Fruit fly (Drosophila melanogaster) whole organism, wandering third instar larva: Measurements from ENCODE around the gene Abp1.

Source experiments
- Abd-B ChIP-seq: fragments of >200 bp; optimal IDR thresholded peaks from 2 replicates; lab custom pipeline; 2017; ENCODE audit warnings: missing biosample characterization, missing genetic modification characterization
- CG32264 ChIP-seq: fragments of 200-800 bp; sonication (Bioruptor generic); optimal IDR thresholded peaks from 2 replicates; lab custom pipeline; 2016; ENCODE audit warnings: missing biosample characterization, missing genetic modification characterization
- CG9705 ChIP-seq: fragments of 200-800 bp; sonication (Bioruptor generic); optimal IDR thresholded peaks from 2 replicates; lab custom pipeline; 2018; ENCODE audit warnings: missing biosample characterization, mild to moderate bottlenecking, missing genetic modification characterization
- CrebA ChIP-seq: fragments of 200-800 bp; sonication (Bioruptor generic); optimal IDR thresholded peaks from 2 replicates; lab custom pipeline; 2016; ENCODE audit warnings: missing biosample characterization, mild to moderate bottlenecking, missing genetic modification characterization, borderline replicate concordance
- Dfd ChIP-seq: fragments of >200 bp; optimal IDR thresholded peaks from 2 replicates; lab custom pipeline; 2017; ENCODE audit warnings: missing biosample characterization, missing genetic modification characterization
- Dif ChIP-seq: fragments of 200-275, 200-300 bp; sonication (Bioruptor generic); optimal IDR thresholded peaks from 2 replicates; lab custom pipeline; 2018; ENCODE audit warnings: missing biosample characterization, missing genetic modification characterization; ENCODE audit not compliant: partially characterized antibody
- GATAd ChIP-seq: sonication (Bioruptor generic); optimal IDR thresholded peaks from 2 replicates; lab custom pipeline; 2016; ENCODE audit warnings: missing biosample characterization, missing genetic modification characterization
- HLH106 ChIP-seq: fragments of 200-800 bp; optimal IDR thresholded peaks from 3 replicates; lab custom pipeline; 2019; ENCODE audit warnings: missing biosample characterization, mild to moderate bottlenecking, missing genetic modification characterization, moderate library complexity
- Hnf4 ChIP-seq: fragments of 200-800 bp; sonication (Bioruptor generic); optimal IDR thresholded peaks from 2 replicates; lab custom pipeline; 2016; ENCODE audit warnings: missing biosample characterization, mild to moderate bottlenecking, missing genetic modification characterization
- Hr78 ChIP-seq: fragments of >200 bp; optimal IDR thresholded peaks from 2 replicates; lab custom pipeline; 2017; ENCODE audit warnings: missing biosample characterization, missing genetic modification characterization
- Hr83 ChIP-seq: fragments of 200-300 bp; sonication (Bioruptor generic); optimal IDR thresholded peaks from 2 replicates; lab custom pipeline; 2016; ENCODE audit warnings: missing biosample characterization, mild to moderate bottlenecking, missing genetic modification characterization, moderate library complexity; ENCODE audit not compliant: poor library complexity, severe bottlenecking
- Jra ChIP-seq: sonication (Bioruptor generic); optimal IDR thresholded peaks from 2 replicates; lab custom pipeline; 2016; ENCODE audit warnings: missing biosample characterization, missing genetic modification characterization
- Mio ChIP-seq: sonication (Bioruptor generic); optimal IDR thresholded peaks from 2 replicates; lab custom pipeline; 2016; ENCODE audit warnings: missing biosample characterization, missing genetic modification characterization
- Myc ChIP-seq: fragments of >200 bp; optimal IDR thresholded peaks from 2 replicates; lab custom pipeline; 2017
- N ChIP-seq: fragments of >200 bp; optimal IDR thresholded peaks from 2 replicates; lab custom pipeline; 2018; ENCODE audit warnings: missing biosample characterization, missing external identifiers, missing genetic modification characterization
- OdsH ChIP-seq: fragments of 200-800 bp; sonication (Bioruptor generic); optimal IDR thresholded peaks from 2 replicates; lab custom pipeline; 2016; ENCODE audit warnings: missing biosample characterization, mild to moderate bottlenecking, missing genetic modification characterization
- Rel ChIP-seq, 2 experiments: fragments of 200-800 bp; sonication (Bioruptor generic) in 1 of 2; optimal IDR thresholded peaks; 2 replicates in 1 of 2; 3 replicates in 1 of 2; lab custom pipeline; 2016 to 2019; ENCODE audit warnings: mild to moderate bottlenecking in 2 of 2, missing biosample characterization in 2 of 2, missing genetic modification characterization in 2 of 2, moderate library complexity in 1 of 2
- Sp1 ChIP-seq: fragments of 200-800 bp; sonication (Bioruptor generic); optimal IDR thresholded peaks from 3 replicates; lab custom pipeline; 2019; ENCODE audit warnings: missing biosample characterization, mild to moderate bottlenecking, missing genetic modification characterization, moderate library complexity
- Vsx2 ChIP-seq: fragments of 200-300, 225-300 bp; sonication (Bioruptor generic); optimal IDR thresholded peaks from 2 replicates; lab custom pipeline; 2018; ENCODE audit warnings: missing biosample characterization, missing genetic modification characterization; ENCODE audit not compliant: partially characterized antibody
- br ChIP-seq: fragments of 200-800 bp; sonication (Bioruptor generic); optimal IDR thresholded peaks from 2 replicates; lab custom pipeline; 2016; ENCODE audit warnings: missing biosample characterization, missing genetic modification characterization
- brk ChIP-seq: fragments of 200-800 bp; sonication (Bioruptor generic); optimal IDR thresholded peaks from 2 replicates; lab custom pipeline; 2016; ENCODE audit warnings: missing biosample characterization, mild to moderate bottlenecking, missing genetic modification characterization
- dl ChIP-seq, 2 experiments: fragments of 175-275, 200-275 bp in 1 of 2; fragments of 200-275 bp in 1 of 2; sonication (Bioruptor generic); optimal IDR thresholded peaks; lab custom pipeline; 2018; ENCODE audit warnings: mild to moderate bottlenecking in 2 of 2, missing biosample characterization in 2 of 2, missing genetic modification characterization in 2 of 2, moderate library complexity in 2 of 2; ENCODE audit not compliant: partially characterized antibody in 2 of 2, insufficient read depth in 1 of 2
- dmrt93B ChIP-seq: fragments of 200-800 bp; sonication (Bioruptor generic); optimal IDR thresholded peaks from 2 replicates; lab custom pipeline; 2018; ENCODE audit warnings: missing biosample characterization, mild to moderate bottlenecking, missing genetic modification characterization
- dsf ChIP-seq: sonication (Bioruptor generic); optimal IDR thresholded peaks from 2 replicates; lab custom pipeline; 2016; ENCODE audit warnings: missing biosample characterization, missing genetic modification characterization, borderline replicate concordance
- ey ChIP-seq: fragments of 200-800 bp; sonication (Bioruptor generic); optimal IDR thresholded peaks from 2 replicates; lab custom pipeline; 2016; ENCODE audit warnings: missing biosample characterization, missing genetic modification characterization
- foxo ChIP-seq, 2 experiments: fragments of 200-800 bp; sonication (Bioruptor generic); optimal IDR thresholded peaks; 2 replicates in 1 of 2; 3 replicates in 1 of 2; lab custom pipeline; 2016 to 2017; ENCODE audit warnings: missing biosample characterization in 2 of 2, missing genetic modification characterization in 2 of 2
- fru ChIP-seq: fragments of 200-800 bp; sonication (Bioruptor generic); optimal IDR thresholded peaks from 3 replicates; lab custom pipeline; 2016; ENCODE audit warnings: missing biosample characterization, mild to moderate bottlenecking, missing genetic modification characterization
- h ChIP-seq: fragments of 200-800 bp; sonication (Bioruptor generic); optimal IDR thresholded peaks from 3 replicates; lab custom pipeline; 2016; ENCODE audit warnings: missing biosample characterization, mild to moderate bottlenecking, missing genetic modification characterization
- jim ChIP-seq: fragments of 175-275, 200-325 bp; sonication (Bioruptor generic); optimal IDR thresholded peaks from 2 replicates; lab custom pipeline; 2016; ENCODE audit warnings: missing biosample characterization, mild to moderate bottlenecking, missing genetic modification characterization
- lola ChIP-seq: fragments of >200 bp; optimal IDR thresholded peaks from 2 replicates; lab custom pipeline; 2017; ENCODE audit warnings: missing biosample characterization, missing genetic modification characterization
- pan ChIP-seq: fragments of >200 bp; optimal IDR thresholded peaks from 2 replicates; lab custom pipeline; 2017
- psq ChIP-seq: fragments of 200-800 bp; sonication (Bioruptor generic); optimal IDR thresholded peaks from 3 replicates; lab custom pipeline; 2017; ENCODE audit warnings: missing biosample characterization, mild to moderate bottlenecking, missing genetic modification characterization, moderate library complexity
- rgr ChIP-seq: fragments of 200-800 bp; sonication (Bioruptor generic); optimal IDR thresholded peaks from 3 replicates; lab custom pipeline; 2016; ENCODE audit warnings: missing biosample characterization, mild to moderate bottlenecking, missing genetic modification characterization
- sage ChIP-seq: fragments of 200-800 bp; sonication (Bioruptor generic); optimal IDR thresholded peaks from 2 replicates; lab custom pipeline; 2016; ENCODE audit warnings: missing biosample characterization, mild to moderate bottlenecking, missing genetic modification characterization
- sv ChIP-seq: fragments of 200-800 bp; sonication (Bioruptor generic); optimal IDR thresholded peaks from 3 replicates; lab custom pipeline; 2016; ENCODE audit warnings: missing biosample characterization, missing genetic modification characterization
- tai ChIP-seq: sonication (Bioruptor generic); optimal IDR thresholded peaks from 2 replicates; lab custom pipeline; 2016; ENCODE audit warnings: missing biosample characterization, missing genetic modification characterization
- usp ChIP-seq: fragments of >200 bp; optimal IDR thresholded peaks from 2 replicates; lab custom pipeline; 2017; ENCODE audit warnings: missing biosample characterization, missing genetic modification characterization
- woc ChIP-seq: sonication (Bioruptor generic); optimal IDR thresholded peaks from 2 replicates; lab custom pipeline; 2016; ENCODE audit warnings: missing biosample characterization, mild to moderate bottlenecking, missing genetic modification characterization

Gene Abp1

DNA sequence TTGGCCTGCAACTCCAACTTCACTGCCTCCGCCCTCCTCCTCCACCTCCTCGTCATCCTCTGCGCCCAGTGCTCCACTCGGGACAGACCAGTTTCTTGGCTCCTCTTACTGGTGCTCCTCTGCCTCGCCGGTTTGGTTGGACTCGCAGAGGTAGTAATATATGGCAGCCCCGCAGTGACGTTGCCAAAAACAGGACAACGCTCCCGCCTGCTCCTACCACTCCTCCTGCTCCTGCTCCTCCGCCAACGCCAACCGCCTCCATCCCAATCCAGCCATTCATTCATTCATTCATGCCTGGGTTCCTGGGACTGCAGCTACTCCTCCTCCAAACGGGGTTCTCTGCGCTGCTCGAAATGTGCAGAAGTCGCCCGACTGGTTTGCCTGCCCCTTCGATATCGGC lies 13.5 kb upstream of the Abp1 start:
- no peak for TF ChIP-seq fru (GFP tag; lab: Kevin White, UChicago)
- TF ChIP-seq sage: no peak
- TF ChIP-seq h: no peak
- TF ChIP-seq lola (GFP tag; lab: Kevin White, UChicago): no peak
- no peak for TF ChIP-seq Rel (GFP tag; optimal IDR thresholded peaks at IDR 0.05; lab: Kevin White, UChicago)
- no peak for TF ChIP-seq Rel (tag; optimal IDR thresholded peaks at IDR 0.05; lab: Kevin White, UChicago)
- TF ChIP-seq dmrt93B (GFP tag; lab: Kevin White, UChicago): no peak
- no peak for TF ChIP-seq br
- TF ChIP-seq Dfd: no peak
- no peak for TF ChIP-seq OdsH (GFP tag; lab: Kevin White, UChicago)
- no peak for TF ChIP-seq dsf (GFP tag; lab: Kevin White, UChicago)
- no peak for TF ChIP-seq HLH106 (tag; lab: Kevin White, UChicago)
- TF ChIP-seq Jra (GFP tag; lab: Kevin White, UChicago): no peak
- TF ChIP-seq Hr78 (GFP tag; lab: Kevin White, UChicago): no peak
- peak; percentile 62 for TF ChIP-seq Dif (GFP tag; lab: Kevin White, UChicago)
- TF ChIP-seq Abd-B (GFP tag; lab: Kevin White, UChicago): no peak
- no peak for TF ChIP-seq N (GFP tag; lab: Kevin White, UChicago)
- TF ChIP-seq usp (GFP tag; lab: Kevin White, UChicago): no peak
- no peak for TF ChIP-seq Sp1 (GFP tag; lab: Kevin White, UChicago)
- no peak for TF ChIP-seq dl (GFP tag; optimal IDR thresholded peaks at IDR 0.05; lab: Kevin White, UChicago; ENCODE audit: insufficient read depth in 1 of 2, partially characterized antibody in 2 of 2)
- TF ChIP-seq tai (GFP tag; lab: Kevin White, UChicago): no peak
- no peak for TF ChIP-seq Myc
- TF ChIP-seq Vsx2 (GFP tag; lab: Kevin White, UChicago): peak; percentile 32
- TF ChIP-seq brk: no peak
- TF ChIP-seq Hr83 (GFP tag; lab: Kevin White, UChicago): peak; percentile 51
- TF ChIP-seq, all 38 proteins: peak for 3

DNA sequence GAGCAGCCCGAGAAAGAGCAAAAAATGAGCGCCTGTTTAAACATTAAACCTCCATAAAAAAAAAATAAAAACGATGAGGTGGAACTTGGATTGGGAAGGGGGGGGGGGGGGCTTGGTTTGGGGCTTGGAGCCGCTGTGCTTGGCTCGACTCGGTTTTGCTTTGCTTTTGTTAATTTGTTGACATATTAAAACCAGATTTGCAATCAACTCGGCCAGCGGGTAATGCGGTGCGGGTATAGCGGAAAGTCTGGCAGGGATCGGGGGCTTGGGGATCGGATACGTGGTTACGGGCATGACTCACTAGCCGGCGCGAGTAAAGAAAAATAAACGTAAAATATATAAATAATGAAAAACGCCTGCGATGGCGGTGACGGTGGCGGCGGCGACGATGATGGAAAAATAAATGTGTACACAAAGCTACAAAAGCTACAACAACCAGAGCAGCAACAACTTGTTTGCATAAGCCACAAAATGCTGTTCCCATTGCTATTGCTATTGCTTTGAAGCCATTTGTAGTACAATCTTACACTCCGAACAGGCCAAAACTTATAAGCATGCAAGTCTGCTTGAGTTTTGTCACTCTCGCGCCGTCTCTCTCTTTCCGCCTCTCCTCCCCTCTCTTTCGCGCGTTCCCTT lies 11.8 kb upstream of the Abp1 start:
- TF ChIP-seq sv (GFP tag; lab: Kevin White, UChicago) (no peak), CG32264 (GFP tag; lab: Kevin White, UChicago) (peak; percentile 0), CrebA (GFP tag; lab: Kevin White, UChicago) (no peak), Abd-B (GFP tag; lab: Kevin White, UChicago) (no peak), dsf (GFP tag; lab: Kevin White, UChicago) (no peak), psq (GFP tag; lab: Kevin White, UChicago) (peak; percentile 20), CG9705 (GFP tag; lab: Kevin White, UChicago) (no peak), Jra (GFP tag; lab: Kevin White, UChicago) (peak; percentile 7), Sp1 (GFP tag; lab: Kevin White, UChicago) (peak; percentile 39), Hr78 (GFP tag; lab: Kevin White, UChicago) (no peak), dmrt93B (GFP tag; lab: Kevin White, UChicago) (no peak), h (peak; percentile 20), Myc (no peak), Vsx2 (GFP tag; lab: Kevin White, UChicago) (peak; percentile 31), pan (lab: Kevin White, UChicago) (no peak), sage (no peak), HLH106 (tag; lab: Kevin White, UChicago) (no peak), GATAd (GFP tag; lab: Kevin White, UChicago) (no peak), Dfd (no peak), usp (GFP tag; lab: Kevin White, UChicago) (no peak), OdsH (GFP tag; lab: Kevin White, UChicago) (no peak), brk (no peak), woc (GFP tag; lab: Kevin White, UChicago) (no peak), foxo (GFP tag; optimal IDR thresholded peaks at IDR 0.05; lab: Kevin White, UChicago) (peak in 1 of 2 experiments; percentile 11), jim (GFP tag; lab: Kevin White, UChicago) (peak; percentile 80), Mio (GFP tag; lab: Kevin White, UChicago) (no peak), br (peak; percentile 9), fru (GFP tag; lab: Kevin White, UChicago) (peak; percentile 34), N (GFP tag; lab: Kevin White, UChicago) (no peak), tai (GFP tag; lab: Kevin White, UChicago) (no peak), Dif (GFP tag; lab: Kevin White, UChicago) (peak; percentile 37), Rel (GFP tag; optimal IDR thresholded peaks at IDR 0.05; lab: Kevin White, UChicago) (no peak), Rel (tag; optimal IDR thresholded peaks at IDR 0.05; lab: Kevin White, UChicago) (peak; percentile 48), ey (GFP tag; lab: Kevin White, UChicago) (no peak), Hr83 (GFP tag; lab: Kevin White, UChicago) (no peak), Hnf4 (no peak), rgr (GFP tag; lab: Kevin White, UChicago) (no peak), dl (GFP tag; optimal IDR thresholded peaks at IDR 0.05; lab: Kevin White, UChicago; ENCODE audit: insufficient read depth in 1 of 2, partially characterized antibody in 2 of 2) (no peak), lola (GFP tag; lab: Kevin White, UChicago) (no peak)
